Worm (Caenorhabditis elegans) whole organism, midembryonic: ENCODE measurements around the gene pals-23.
"Not testable (repeated sequence)": the region's sequence is repeated elsewhere in the genome, so short reads cannot be mapped to it uniquely, and the experiment has no call there.

Source experiments
- T22C8.4 ChIP-seq: fragments of 200-800 bp; sonication (Bioruptor generic); IDR thresholded peaks from 2 replicates; pipeline ENCODE4 v1.3.6; 2022; ENCODE audit warnings: missing genetic modification characterization, missing compliant biosample characterization
- cog-1 ChIP-seq: sonication (generic microtip); optimal IDR thresholded peaks from 2 replicates; lab custom pipeline; 2016; ENCODE audit warnings: missing genetic modification characterization, missing compliant biosample characterization
- flt-1 ChIP-seq: fragments of 200-800 bp; sonication (Bioruptor generic); IDR thresholded peaks from 2 replicates; pipeline ENCODE4 v1.3.6; 2022; ENCODE audit warnings: missing genetic modification characterization, missing compliant biosample characterization
- klf-2 ChIP-seq: fragments of 200-800 bp; sonication (Bioruptor generic); conservative IDR thresholded peaks from 2 replicates; pipeline ENCODE4 v1.3.6; 2022; ENCODE audit warnings: missing genetic modification reagents, missing genetic modification characterization, missing compliant biosample characterization
- med-1 ChIP-seq: sonication (generic microtip); optimal IDR thresholded peaks from 2 replicates; lab custom pipeline; 2017; ENCODE audit warnings: missing genetic modification characterization, mild to moderate bottlenecking, missing compliant biosample characterization, antibody characterized with exemption, missing genetic modification reagents; ENCODE audit not compliant: insufficient read depth
- ref-1 ChIP-seq: fragments of 200-800 bp; sonication (Bioruptor generic); conservative IDR thresholded peaks from 2 replicates; pipeline ENCODE4 v1.3.6; 2022; ENCODE audit warnings: missing genetic modification reagents, missing genetic modification characterization, missing compliant biosample characterization
- tab-1 ChIP-seq: fragments of 200-800 bp; sonication (Bioruptor generic); IDR thresholded peaks from 2 replicates; pipeline ENCODE4 v1.3.6; 2022; ENCODE audit warnings: missing genetic modification characterization, missing compliant biosample characterization
- ztf-23 ChIP-seq: fragments of 200-800 bp; sonication (Bioruptor generic); IDR thresholded peaks from 2 replicates; pipeline ENCODE4 v1.3.6; 2022; ENCODE audit warnings: missing genetic modification reagents, missing genetic modification characterization, missing compliant biosample characterization
- ztf-29 ChIP-seq: fragments of 200-800 bp; sonication (Bioruptor generic); IDR thresholded peaks from 2 replicates; pipeline ENCODE4 v1.3.6; 2022; ENCODE audit warnings: missing genetic modification reagents, missing genetic modification characterization, missing compliant biosample characterization

pals-23 gene

DNA sequence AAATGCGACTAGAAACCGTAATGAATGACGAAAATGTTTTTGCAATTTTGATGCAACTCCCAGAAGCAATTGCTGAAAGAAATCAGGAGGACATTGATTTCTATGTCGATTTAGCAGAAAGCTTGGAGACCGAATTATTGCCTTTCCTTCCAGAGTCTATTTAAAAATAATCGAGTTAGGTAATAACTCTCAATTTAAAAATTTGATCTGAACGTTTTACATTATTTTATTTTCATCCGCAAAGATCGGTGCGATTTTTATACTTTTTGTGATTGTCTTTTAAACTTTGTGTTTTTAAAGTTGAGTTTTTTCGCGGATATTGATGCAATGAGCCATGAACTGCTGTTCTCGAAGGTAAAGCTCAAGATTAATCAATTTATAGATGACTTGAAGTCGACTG, at the start of gene pals-23:
pals-23 (plus strand) TSS at position 301 of the 400 bp plus-strand sequence.
- TF ChIP-seq med-1 (GFP tag; lab: Kevin White, UChicago) (no peak), cog-1 (tag; lab: Kevin White, UChicago) (no peak), ztf-29 (GFP tag; lab: Robert Waterston, UW) (no peak)

DNA sequence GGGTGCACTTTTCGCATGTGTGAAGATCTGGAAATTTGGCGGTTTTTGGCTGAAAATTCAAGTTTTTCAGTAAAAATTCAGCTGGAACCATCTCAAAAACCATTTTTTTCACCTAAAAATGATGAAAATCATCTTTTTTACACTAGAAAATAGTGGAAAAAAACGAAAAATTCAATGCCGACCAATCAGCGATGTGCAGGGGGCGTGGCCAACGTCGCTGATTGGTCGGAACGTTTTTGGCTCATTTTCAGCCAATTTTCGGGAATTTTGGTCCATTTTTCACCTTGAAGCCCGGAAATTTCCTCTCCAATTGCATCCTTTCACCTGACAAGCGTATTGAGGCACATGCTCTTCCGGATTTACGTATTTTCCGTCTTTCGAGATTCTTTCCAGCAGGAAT, 40.2 kb upstream of the pals-23 start:
- TF ChIP-seq med-1 (GFP tag; lab: Kevin White, UChicago) (no peak), ztf-29 (GFP tag; lab: Robert Waterston, UW) (no peak), ztf-23 (GFP tag; lab: Robert Waterston, UW) (no peak), T22C8.4 (GFP tag; lab: Robert Waterston, UW) (no peak), klf-2 (GFP tag; lab: Robert Waterston, UW) (no peak), tab-1 (GFP tag; lab: Robert Waterston, UW) (no peak), cog-1 (tag; lab: Kevin White, UChicago) (no peak), ref-1 (GFP tag; lab: Robert Waterston, UW) (no peak), flt-1 (GFP tag; lab: Robert Waterston, UW) (no peak)

DNA sequence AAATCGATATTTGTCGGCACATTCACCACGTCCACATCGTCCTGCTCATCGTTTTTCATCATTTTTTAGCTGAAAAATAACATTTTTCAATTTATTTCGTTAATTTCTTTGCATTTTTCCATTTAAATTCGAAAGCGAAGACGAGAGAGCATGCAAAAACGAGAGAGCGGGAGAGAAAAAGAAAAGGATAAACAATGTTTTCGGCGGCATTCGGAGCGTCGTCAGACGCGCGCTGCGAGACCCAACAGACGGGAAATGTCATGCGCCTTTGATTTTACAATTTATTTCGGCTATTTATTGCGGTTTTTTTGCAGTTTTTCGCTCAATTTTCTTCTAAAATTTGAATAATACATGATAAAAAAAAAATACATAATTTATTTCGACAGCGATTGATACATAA, 38.3 kb upstream of the pals-23 start, which contains the start of gene attf-3:
attf-3 (minus strand) TSS at position 69 of the 400 bp plus-strand sequence.
- TF ChIP-seq cog-1 (tag; lab: Kevin White, UChicago) (peak; percentile 61), med-1 (GFP tag; lab: Kevin White, UChicago) (no peak), flt-1 (GFP tag; lab: Robert Waterston, UW) (no peak), klf-2 (GFP tag; lab: Robert Waterston, UW) (no peak), tab-1 (GFP tag; lab: Robert Waterston, UW) (no peak), ztf-23 (GFP tag; lab: Robert Waterston, UW) (no peak)

DNA sequence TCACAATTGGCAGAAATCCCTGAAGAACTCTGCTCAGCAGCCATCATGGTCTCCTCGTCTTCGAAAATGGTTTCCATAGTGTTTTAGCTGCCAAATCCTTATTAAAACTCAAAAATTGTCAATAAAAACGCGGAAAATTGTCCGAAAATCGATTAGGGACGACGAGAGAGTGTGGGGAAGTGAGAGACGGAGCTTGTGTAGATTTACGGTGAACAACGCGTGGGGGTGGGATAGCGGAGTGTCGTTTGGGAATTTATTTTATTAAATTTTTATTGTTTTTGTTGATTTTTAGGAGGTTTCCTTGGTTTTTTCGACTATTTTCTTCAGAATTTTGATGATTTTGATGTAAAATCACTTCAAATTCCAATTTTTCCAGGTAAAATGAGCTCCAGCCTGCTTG, 37.4 kb upstream of the pals-23 start, which contains the start of the genes F54C4.4 and mrpl-40:
F54C4.4 (minus strand) TSS at position 199 of the 400 bp plus-strand sequence.
mrpl-40 (plus strand) TSS at position 377 of the 400 bp plus-strand sequence.
- TF ChIP-seq T22C8.4 (GFP tag; lab: Robert Waterston, UW) = peak; percentile 86
- peak; percentile 33 for TF ChIP-seq cog-1 (tag; lab: Kevin White, UChicago)
- TF ChIP-seq ztf-29 (GFP tag; lab: Robert Waterston, UW) = no peak

DNA sequence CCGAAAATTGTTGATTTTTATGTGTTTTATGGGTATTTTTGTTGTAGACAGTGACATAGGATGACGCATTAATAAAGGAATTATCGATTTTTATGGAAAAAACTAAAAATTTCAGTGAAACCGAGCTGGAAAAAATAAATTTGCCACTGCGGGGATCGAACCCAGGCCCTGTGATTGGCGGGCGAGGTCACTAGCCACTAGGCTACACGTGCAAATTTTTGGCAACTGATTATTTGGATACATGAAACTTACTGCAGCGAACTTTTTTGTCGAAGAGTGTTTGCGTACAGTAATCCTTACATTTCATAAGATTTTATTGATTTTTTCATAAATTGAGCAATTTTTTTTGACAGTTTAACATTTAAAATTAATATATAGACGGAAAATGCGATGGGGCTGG, 35.4 kb upstream of the pals-23 start:
- 0 out of 2 replicates have a peak, but pooled peaks have one; percentile 26 for TF ChIP-seq ztf-29 (GFP tag; lab: Robert Waterston, UW)
- TF ChIP-seq klf-2 (GFP tag; lab: Robert Waterston, UW) = no peak
- 0 out of 2 replicates have a peak, but pooled peaks have one; percentile 28 for TF ChIP-seq T22C8.4 (GFP tag; lab: Robert Waterston, UW)
- no peak for TF ChIP-seq med-1 (GFP tag; lab: Kevin White, UChicago)
- TF ChIP-seq tab-1 (GFP tag; lab: Robert Waterston, UW) = peak; percentile 69; the same call in 1 of the 2 replicates
- TF ChIP-seq flt-1 (GFP tag; lab: Robert Waterston, UW) = peak; percentile 81
- no peak for TF ChIP-seq cog-1 (tag; lab: Kevin White, UChicago)
- 0 out of 2 replicates have a peak, but pooled peaks have one; percentile 35 for TF ChIP-seq ztf-23 (GFP tag; lab: Robert Waterston, UW)
- TF ChIP-seq ref-1 (GFP tag; lab: Robert Waterston, UW) = peak; percentile 44; the same call in 1 of the 2 replicates

DNA sequence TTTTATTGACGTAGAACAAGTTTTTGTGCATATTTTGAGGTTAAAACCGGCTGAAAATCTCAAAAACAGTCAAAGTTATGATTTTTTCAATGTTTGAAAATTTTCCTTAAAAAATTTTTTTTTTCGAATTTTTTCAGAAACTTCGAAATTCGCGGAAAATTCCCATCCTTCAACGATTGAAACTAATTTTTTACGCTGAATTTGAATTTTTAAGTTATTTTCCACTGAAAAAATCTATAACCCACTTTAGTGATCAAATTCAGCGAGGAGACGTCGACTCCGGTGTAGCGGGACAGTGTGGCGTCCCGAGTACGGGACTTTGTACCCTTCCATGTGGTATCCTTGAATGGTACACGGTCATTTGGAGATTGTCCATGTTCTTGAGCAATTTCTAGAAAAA, 32.3 kb upstream of the pals-23 start:
- TF ChIP-seq cog-1 (tag; lab: Kevin White, UChicago) = no peak
- TF ChIP-seq klf-2 (GFP tag; lab: Robert Waterston, UW) = no peak
- no peak for TF ChIP-seq ztf-29 (GFP tag; lab: Robert Waterston, UW)
- TF ChIP-seq flt-1 (GFP tag; lab: Robert Waterston, UW) = no peak
- TF ChIP-seq med-1 (GFP tag; lab: Kevin White, UChicago) = no peak
- no peak for TF ChIP-seq tab-1 (GFP tag; lab: Robert Waterston, UW)
- no peak for TF ChIP-seq T22C8.4 (GFP tag; lab: Robert Waterston, UW)
- no peak for TF ChIP-seq ztf-23 (GFP tag; lab: Robert Waterston, UW)
- TF ChIP-seq ref-1 (GFP tag; lab: Robert Waterston, UW) = no peak

DNA sequence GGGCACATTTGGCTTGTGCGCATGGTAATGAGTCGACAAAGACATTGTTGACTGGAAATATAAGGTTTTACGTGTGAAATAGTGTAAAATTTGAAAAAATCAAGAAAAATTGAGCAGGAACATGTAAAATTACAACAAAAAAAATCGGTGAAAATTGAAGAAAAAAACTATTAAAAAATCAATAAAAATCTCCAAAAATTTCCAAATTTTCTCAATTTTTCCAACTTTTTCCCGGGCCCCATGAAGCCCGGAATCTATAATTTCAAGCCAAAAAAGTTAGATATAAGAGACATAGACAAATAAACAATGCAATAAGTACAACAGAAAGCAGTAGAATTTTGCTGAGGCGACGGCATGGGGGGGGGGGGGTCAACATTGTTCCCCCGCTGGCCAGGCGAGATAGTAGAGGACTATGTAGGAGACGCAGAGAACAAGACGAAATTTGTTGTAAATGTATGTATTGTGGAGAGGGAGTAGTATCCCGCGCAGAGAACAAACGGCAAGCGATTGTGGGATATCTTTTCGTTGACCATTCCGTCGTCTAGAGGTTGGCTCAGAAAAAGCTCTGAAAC, 29.7 kb upstream of the pals-23 start, which contains the start of gene pat-4:
pat-4 (minus strand) TSS at position 51 of the 572 bp plus-strand sequence.
- no peak for TF ChIP-seq ref-1 (GFP tag; lab: Robert Waterston, UW)
- no peak for TF ChIP-seq klf-2 (GFP tag; lab: Robert Waterston, UW)
- TF ChIP-seq ztf-29 (GFP tag; lab: Robert Waterston, UW) = no peak
- no peak for TF ChIP-seq T22C8.4 (GFP tag; lab: Robert Waterston, UW)
- no peak for TF ChIP-seq ztf-23 (GFP tag; lab: Robert Waterston, UW)
- no peak for TF ChIP-seq med-1 (GFP tag; lab: Kevin White, UChicago)
- TF ChIP-seq flt-1 (GFP tag; lab: Robert Waterston, UW) = no peak
- no peak for TF ChIP-seq cog-1 (tag; lab: Kevin White, UChicago)
- no peak for TF ChIP-seq tab-1 (GFP tag; lab: Robert Waterston, UW)

DNA sequence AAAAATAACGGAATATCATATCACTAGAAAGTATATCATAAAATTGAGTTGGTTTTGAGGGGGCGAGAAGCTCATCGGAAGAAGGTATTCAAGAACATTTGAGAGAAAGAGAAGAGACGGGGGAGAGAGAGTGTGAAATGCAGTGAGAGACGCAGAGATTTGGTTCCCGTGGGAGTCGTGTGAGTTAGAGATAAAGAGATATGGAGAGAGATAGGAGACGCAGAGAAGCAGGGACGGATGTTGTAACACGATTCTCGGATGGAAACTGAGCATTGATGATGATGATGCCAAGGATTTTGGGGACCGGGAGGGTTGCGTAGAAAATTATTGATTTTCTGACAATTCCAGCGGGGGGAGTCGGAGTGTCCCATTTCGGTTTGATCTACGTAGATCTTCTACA, 28.4 kb upstream of the pals-23 start:
- TF ChIP-seq T22C8.4 (GFP tag; lab: Robert Waterston, UW) = no peak
- no peak for TF ChIP-seq cog-1 (tag; lab: Kevin White, UChicago)
- no peak for TF ChIP-seq klf-2 (GFP tag; lab: Robert Waterston, UW)
- TF ChIP-seq flt-1 (GFP tag; lab: Robert Waterston, UW) = no peak
- TF ChIP-seq ztf-29 (GFP tag; lab: Robert Waterston, UW) = no peak
- no peak for TF ChIP-seq ztf-23 (GFP tag; lab: Robert Waterston, UW)
- TF ChIP-seq ref-1 (GFP tag; lab: Robert Waterston, UW) = no peak
- TF ChIP-seq tab-1 (GFP tag; lab: Robert Waterston, UW) = no peak
- no peak for TF ChIP-seq med-1 (GFP tag; lab: Kevin White, UChicago)

DNA sequence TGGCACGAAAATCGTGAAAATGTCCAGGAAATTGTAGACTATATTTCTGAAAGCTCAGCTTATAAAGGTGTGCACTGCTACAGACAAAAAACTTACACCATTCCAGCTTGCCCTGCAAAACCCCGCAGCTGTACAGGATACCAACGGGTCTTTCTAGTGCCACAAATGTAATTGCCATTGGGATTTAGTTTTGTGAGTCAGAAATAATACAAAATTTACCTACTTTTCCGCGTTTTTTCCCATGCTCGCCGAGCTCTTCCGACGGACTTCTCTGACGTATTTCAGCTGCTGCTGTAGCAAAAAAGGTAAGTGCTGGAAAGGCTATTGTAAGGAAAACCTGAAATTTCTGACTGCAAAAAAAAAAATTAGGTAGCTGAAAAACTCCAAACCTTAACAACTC, 27.6 kb upstream of the pals-23 start, which contains the start of gene C29F9.8:
C29F9.8 (minus strand) TSS at position 101 of the 400 bp plus-strand sequence.
- TF ChIP-seq med-1 (GFP tag; lab: Kevin White, UChicago); ztf-29 (GFP tag; lab: Robert Waterston, UW); flt-1 (GFP tag; lab: Robert Waterston, UW): not testable (repeated sequence)
